Fruit fly (Drosophila melanogaster): ENCODE results near the gene CG17111.
A peak's percentile ranks its signal among the peaks of the same experiment; 100 is the strongest.

CG17111 gene

dm6 chr3R:23013482-23013881, 53.6 kb downstream of the CG17111 start:
- TF ChIP-seq CG33017 (tag; optimal IDR thresholded peaks at IDR 0.05): peak; percentile 67
- TF ChIP-seq Mnt (GFP tag; optimal IDR thresholded peaks at IDR 0.05): no peak
- peak; percentile 18 for TF ChIP-seq CG14711 (tag; optimal IDR thresholded peaks at IDR 0.05)
- no peak for TF ChIP-seq tj (GFP tag; optimal IDR thresholded peaks at IDR 0.05)
- peak; percentile 53 for TF ChIP-seq CG7101 (tag; optimal IDR thresholded peaks at IDR 0.05)
- peak; percentile 39 for TF ChIP-seq CG11617 (GFP tag; optimal IDR thresholded peaks at IDR 0.05)
- TF ChIP-seq kay (GFP tag; ENCODE audit: borderline replicate concordance): peak; percentile 35
- TF ChIP-seq Crg-1 (GFP tag; optimal IDR thresholded peaks at IDR 0.05): peak; percentile 17
- TF ChIP-seq CG7045 (GFP tag; optimal IDR thresholded peaks at IDR 0.05): peak; percentile 35
- TF ChIP-seq Clk (GFP tag; optimal IDR thresholded peaks at IDR 0.05): no peak
- peak; percentile 68 for TF ChIP-seq cic (GFP tag; optimal IDR thresholded peaks at IDR 0.05)
- TF ChIP-seq ovo (GFP tag; optimal IDR thresholded peaks at IDR 0.05): peak; percentile 6
- no peak for TF ChIP-seq cnc (optimal IDR thresholded peaks at IDR 0.05)
- TF ChIP-seq CG1620 (GFP tag; optimal IDR thresholded peaks at IDR 0.05): no peak
- TF ChIP-seq bab1 (GFP tag; optimal IDR thresholded peaks at IDR 0.05): no peak
- TF ChIP-seq pad (GFP tag; optimal IDR thresholded peaks at IDR 0.05): no peak
- peak; percentile 0 for TF ChIP-seq CG5204 (GFP tag; optimal IDR thresholded peaks at IDR 0.05)
- peak; percentile 10 for TF ChIP-seq CG12768 (GFP tag; optimal IDR thresholded peaks at IDR 0.05)

All from whole organism, adult.